Worm (Caenorhabditis elegans) whole organism, L4 larva: ENCODE results near the gene bli-6.

Experiments
- F10B5.3 ChIP-seq: sonication (generic microtip); optimal IDR thresholded peaks from 2 replicates; lab custom pipeline; 2016; ENCODE audit warnings: mild to moderate bottlenecking, missing genetic modification characterization, missing compliant biosample characterization
- T20F7.1 ChIP-seq: fragments of 200-800 bp; sonication (Bioruptor generic); optimal IDR thresholded peaks from 2 replicates; lab custom pipeline; 2018; ENCODE audit warnings: mild to moderate bottlenecking, missing genetic modification characterization, missing compliant biosample characterization
- Y48G9A.11 ChIP-seq: fragments of 200-800 bp; sonication (Bioruptor generic); IDR thresholded peaks from 2 replicates; pipeline ENCODE4 v1.3.6; 2022; ENCODE audit warnings: missing genetic modification reagents, missing genetic modification characterization, missing compliant biosample characterization
- Y5F2A.4 ChIP-seq: fragments of 200-800 bp; sonication (Bioruptor generic); optimal IDR thresholded peaks from 2 replicates; lab custom pipeline; 2018; ENCODE audit warnings: mild to moderate bottlenecking, missing genetic modification characterization, missing compliant biosample characterization
- Y75B8A.6 ChIP-seq: fragments of 200-800 bp; sonication (Bioruptor generic); IDR thresholded peaks from 2 replicates; pipeline ENCODE4 v1.3.6; 2022; ENCODE audit warnings: missing genetic modification reagents, missing genetic modification characterization, missing compliant biosample characterization
- arid-1 ChIP-seq: fragments of 200-800 bp; sonication (Bioruptor generic); conservative IDR thresholded peaks from 2 replicates; pipeline ENCODE4 v1.3.6; 2022; ENCODE audit warnings: missing genetic modification reagents, missing genetic modification characterization, missing compliant biosample characterization
- ceh-20 ChIP-seq: fragments of 200-800 bp; sonication (Bioruptor generic); IDR thresholded peaks from 2 replicates; pipeline ENCODE4 v1.3.6; 2022; ENCODE audit warnings: missing genetic modification reagents, missing genetic modification characterization, missing compliant biosample characterization
- ceh-28 ChIP-seq: fragments of 150-350 bp; optimal IDR thresholded peaks from 2 replicates; lab custom pipeline; 2014; ENCODE audit warnings: missing biosample characterization, missing genetic modification reagents, missing genetic modification characterization
- ceh-44 ChIP-seq: fragments of 200-800 bp; sonication (Bioruptor generic); IDR thresholded peaks from 2 replicates; pipeline ENCODE4 v1.3.6; 2022; ENCODE audit warnings: missing genetic modification reagents, missing genetic modification characterization, missing compliant biosample characterization
- ceh-82 ChIP-seq: sonication (generic microtip); optimal IDR thresholded peaks from 2 replicates; lab custom pipeline; 2017; ENCODE audit warnings: missing biosample characterization, missing genetic modification characterization
- daf-12 ChIP-seq: fragments of 150-350 bp; optimal IDR thresholded peaks from 2 replicates; lab custom pipeline; 2014; ENCODE audit warnings: missing biosample characterization, missing genetic modification reagents, missing genetic modification characterization
- daf-16 ChIP-seq, 3 experiments: sonication (generic microtip); optimal IDR thresholded peaks; 2 replicates each; lab custom pipeline; 2016 to 2017; ENCODE audit warnings: missing genetic modification characterization in 3 of 3, missing genetic modification reagents in 3 of 3, mild to moderate bottlenecking in 2 of 3, missing compliant biosample characterization in 2 of 3, missing biosample characterization in 1 of 3, moderate library complexity in 1 of 3
- daf-19 ChIP-seq: fragments of 200-800 bp; sonication (Bioruptor generic); conservative IDR thresholded peaks from 2 replicates; pipeline ENCODE4 v1.3.6; 2022; ENCODE audit warnings: missing genetic modification characterization, missing compliant biosample characterization
- dmd-6 ChIP-seq: fragments of 200-800 bp; sonication (Bioruptor generic); IDR thresholded peaks from 2 replicates; pipeline ENCODE4 v1.3.6; 2022; ENCODE audit warnings: missing genetic modification reagents, missing genetic modification characterization, missing compliant biosample characterization
- dmd-9 ChIP-seq: fragments of 200-800 bp; sonication (Bioruptor generic); IDR thresholded peaks from 2 replicates; pipeline ENCODE4 v1.3.6; 2022; ENCODE audit warnings: missing genetic modification reagents, missing genetic modification characterization, missing compliant biosample characterization
- egl-43 ChIP-seq: fragments of 200-800 bp; sonication (Bioruptor generic); IDR thresholded peaks from 2 replicates; pipeline ENCODE4 v1.3.6; 2022; ENCODE audit warnings: missing genetic modification reagents, missing genetic modification characterization, missing compliant biosample characterization
- fkh-10 ChIP-seq: fragments of 150-350 bp; optimal IDR thresholded peaks from 2 replicates; lab custom pipeline; 2014; ENCODE audit warnings: missing biosample characterization, missing genetic modification reagents, missing genetic modification characterization
- hif-1 ChIP-seq, 2 experiments: sonication (generic microtip); optimal IDR thresholded peaks; 2 replicates each; lab custom pipeline; 2016 to 2017; ENCODE audit warnings: missing compliant biosample characterization in 2 of 2, missing genetic modification characterization in 2 of 2, missing genetic modification reagents in 2 of 2, missing genotype in 2 of 2, mild to moderate bottlenecking in 1 of 2
- lin-13 ChIP-seq: fragments of 150-350 bp; optimal IDR thresholded peaks from 2 replicates; lab custom pipeline; 2014; ENCODE audit warnings: missing biosample characterization, missing genetic modification reagents, missing genetic modification characterization
- lir-3 ChIP-seq: sonication (generic microtip); optimal IDR thresholded peaks from 2 replicates; lab custom pipeline; 2016; ENCODE audit warnings: mild to moderate bottlenecking, missing genetic modification characterization, missing compliant biosample characterization
- lsy-2 ChIP-seq, 2 experiments: fragments of 150-350 bp in 1 of 2; sonication (generic microtip) in 1 of 2; optimal IDR thresholded peaks; 2 replicates each; lab custom pipeline; 2014 to 2017; ENCODE audit warnings: missing biosample characterization in 2 of 2, missing genetic modification characterization in 2 of 2
- madf-5 ChIP-seq, 2 experiments: fragments of 200-800 bp; sonication (Bioruptor generic); IDR thresholded peaks; 2 replicates each; pipeline ENCODE4 v1.3.6; 2022; ENCODE audit warnings: missing compliant biosample characterization in 2 of 2, missing genetic modification characterization in 2 of 2
- madf-9 ChIP-seq: fragments of 200-800 bp; sonication (Bioruptor generic); conservative IDR thresholded peaks from 2 replicates; pipeline ENCODE4 v1.3.6; 2022; ENCODE audit warnings: missing genetic modification reagents, missing genetic modification characterization, missing compliant biosample characterization
- mdl-1 ChIP-seq, 2 experiments: fragments of 150-350 bp in 1 of 2; sonication (generic microtip) in 1 of 2; optimal IDR thresholded peaks; 2 replicates each; lab custom pipeline; 2014 to 2017; ENCODE audit warnings: missing biosample characterization in 2 of 2, missing genetic modification characterization in 2 of 2
- mdt-29 ChIP-seq: fragments of 200-800 bp; sonication (Bioruptor generic); IDR thresholded peaks from 2 replicates; pipeline ENCODE4 v1.3.6; 2022; ENCODE audit warnings: missing genetic modification reagents, missing genetic modification characterization, missing compliant biosample characterization
- mes-2 ChIP-seq: sonication (generic microtip); optimal IDR thresholded peaks from 2 replicates; lab custom pipeline; 2016; ENCODE audit warnings: missing genotype, mild to moderate bottlenecking, missing genetic modification characterization, missing compliant biosample characterization; ENCODE audit not compliant: poor library complexity, severe bottlenecking
- mxl-3 ChIP-seq: fragments of 200-800 bp; sonication (Bioruptor generic); optimal IDR thresholded peaks from 2 replicates; lab custom pipeline; 2018; ENCODE audit warnings: mild to moderate bottlenecking, missing genetic modification characterization, missing compliant biosample characterization
- nhr-11 ChIP-seq: fragments of 150-350 bp; optimal IDR thresholded peaks from 2 replicates; lab custom pipeline; 2014; ENCODE audit warnings: missing biosample characterization, missing genetic modification characterization
- nhr-25 ChIP-seq: sonication (generic microtip); optimal IDR thresholded peaks from 2 replicates; lab custom pipeline; 2017; ENCODE audit warnings: missing genetic modification characterization, mild to moderate bottlenecking, missing compliant biosample characterization, antibody characterized with exemption, moderate library complexity, borderline replicate concordance; ENCODE audit not compliant: insufficient read depth
- nhr-28 ChIP-seq: fragments of 150-350 bp; optimal IDR thresholded peaks from 2 replicates; lab custom pipeline; 2014; ENCODE audit warnings: missing biosample characterization, missing genetic modification characterization
- nhr-42 ChIP-seq: fragments of 200-800 bp; sonication (Bioruptor generic); IDR thresholded peaks from 2 replicates; pipeline ENCODE4 v1.3.6; 2022; ENCODE audit warnings: missing genetic modification characterization, missing compliant biosample characterization
- nhr-6 ChIP-seq: fragments of 150-350 bp; optimal IDR thresholded peaks from 2 replicates; lab custom pipeline; 2014; ENCODE audit warnings: missing biosample characterization, missing genetic modification characterization
- nhr-76 ChIP-seq: fragments of 150-350 bp; optimal IDR thresholded peaks from 2 replicates; lab custom pipeline; 2014; ENCODE audit warnings: missing biosample characterization, missing genetic modification characterization
- nhr-77 ChIP-seq: fragments of 150-350 bp; optimal IDR thresholded peaks from 2 replicates; lab custom pipeline; 2014; ENCODE audit warnings: missing biosample characterization, missing genetic modification characterization
- pha-4 ChIP-seq, 2 experiments: fragments of 150-350 bp in 1 of 2; fragments of 200-800 bp in 1 of 2; sonication (Bioruptor generic) in 1 of 2; IDR thresholded peaks in 1 of 2; optimal IDR thresholded peaks in 1 of 2; 2 replicates each; pipeline versions ENCODE4 v1.3.6 to Lab custom; 2014 to 2022; ENCODE audit warnings: missing genetic modification characterization in 2 of 2, missing genetic modification reagents in 2 of 2, missing biosample characterization in 1 of 2, missing compliant biosample characterization in 1 of 2
- php-3 ChIP-seq: fragments of 200-800 bp; sonication (Bioruptor generic); IDR thresholded peaks from 2 replicates; pipeline ENCODE4 v1.3.6; 2022; ENCODE audit warnings: missing genetic modification reagents, missing genetic modification characterization, missing compliant biosample characterization
- pqm-1 ChIP-seq: sonication (generic microtip); optimal IDR thresholded peaks from 2 replicates; lab custom pipeline; 2017; ENCODE audit warnings: missing biosample characterization, missing genetic modification characterization
- rbr-2 ChIP-seq: sonication (generic microtip); optimal IDR thresholded peaks from 2 replicates; lab custom pipeline; 2016; ENCODE audit warnings: missing genotype, missing genetic modification characterization, missing compliant biosample characterization
- sdz-12 ChIP-seq: fragments of 200-800 bp; sonication (Bioruptor generic); optimal IDR thresholded peaks from 2 replicates; lab custom pipeline; 2018; ENCODE audit warnings: mild to moderate bottlenecking, missing genetic modification characterization, missing compliant biosample characterization
- snpc-1.2 ChIP-seq: fragments of 200-800 bp; sonication (Bioruptor generic); IDR thresholded peaks from 2 replicates; pipeline ENCODE4 v1.3.6; 2022; ENCODE audit warnings: missing genetic modification reagents, missing genetic modification characterization, missing compliant biosample characterization
- unc-39 ChIP-seq: sonication (generic microtip); optimal IDR thresholded peaks from 2 replicates; lab custom pipeline; 2017; ENCODE audit warnings: missing biosample characterization, missing genetic modification characterization
- vab-7 ChIP-seq: fragments of 200-800 bp; sonication (Bioruptor generic); IDR thresholded peaks from 2 replicates; pipeline ENCODE4 v1.3.6; 2022; ENCODE audit warnings: missing genetic modification reagents, missing genetic modification characterization, missing compliant biosample characterization
- zag-1 ChIP-seq: fragments of 150-350 bp; optimal IDR thresholded peaks from 2 replicates; lab custom pipeline; 2014; ENCODE audit warnings: missing biosample characterization, missing genetic modification characterization
- zip-2 ChIP-seq: fragments of 150-350 bp; optimal IDR thresholded peaks from 2 replicates; lab custom pipeline; 2014; ENCODE audit warnings: missing biosample characterization, missing genetic modification characterization
- ztf-11 ChIP-seq: fragments of 150-350 bp; optimal IDR thresholded peaks from 2 replicates; lab custom pipeline; 2014; ENCODE audit warnings: missing biosample characterization, missing genetic modification characterization

Gene bli-6

ce11 chrIV:6336748-6337147, 40.1 kb upstream of the bli-6 start (continued):
- TF ChIP-seq pha-4 (GFP tag; IDR thresholded peaks at IDR 0.05; lab: Robert Waterston, UW), result peak; percentile 77; the same call in 1 of the 2 replicates
- TF ChIP-seq pha-4 (tag; optimal IDR thresholded peaks at IDR 0.05; lab: Kevin White, UChicago), result no peak
- TF ChIP-seq daf-12 (tag; lab: Kevin White, UChicago), result no peak
- TF ChIP-seq hif-1 (tag; optimal IDR thresholded peaks at IDR 0.05; lab: Kevin White, UChicago), result peak; percentile 81 to 95
- peak; percentile 75 for TF ChIP-seq rbr-2 (tag; lab: Kevin White, UChicago)
- TF ChIP-seq nhr-77 (tag; lab: Kevin White, UChicago), result no peak
- TF ChIP-seq nhr-11, result peak; percentile 84
- TF ChIP-seq php-3 (GFP tag; lab: Robert Waterston, UW), result peak; percentile 90
- 0 out of 2 replicates have a peak, but pooled peaks have one; percentile 38 for TF ChIP-seq snpc-1.2 (GFP tag; lab: Robert Waterston, UW)
- TF ChIP-seq ceh-20 (GFP tag; lab: Robert Waterston, UW), result peak; percentile 97
- peak; percentile 99 for TF ChIP-seq mxl-3 (GFP tag; lab: Kevin White, UChicago)
- no peak for TF ChIP-seq sdz-12 (GFP tag; lab: Kevin White, UChicago)
- peak; percentile 84 for TF ChIP-seq nhr-6 (tag; lab: Kevin White, UChicago)
- TF ChIP-seq madf-9 (GFP tag; lab: Robert Waterston, UW), result 0 out of 2 replicates have a peak, but pooled peaks have one; percentile 44
- TF ChIP-seq ztf-11 (tag; lab: Kevin White, UChicago), result no peak
- TF ChIP-seq dmd-6 (GFP tag; lab: Robert Waterston, UW), result peak; percentile 99
- TF ChIP-seq pqm-1, result peak; percentile 67
- TF ChIP-seq nhr-76, result no peak
- peak; percentile 78 to 95 for TF ChIP-seq lsy-2 (tag; optimal IDR thresholded peaks at IDR 0.05; lab: Kevin White, UChicago)
- peak; percentile 95 for TF ChIP-seq mdt-29 (GFP tag; lab: Robert Waterston, UW)
- TF ChIP-seq nhr-28, result peak; percentile 89
- no peak; the same call in 1 of the 2 replicates for TF ChIP-seq daf-19 (GFP tag; lab: Robert Waterston, UW)
- peak; percentile 79 for TF ChIP-seq mes-2 (tag; lab: Kevin White, UChicago)
- peak; percentile 90 for TF ChIP-seq lin-13 (GFP tag; lab: Kevin White, UChicago)
- no peak for TF ChIP-seq zag-1 (tag; lab: Kevin White, UChicago)
- TF ChIP-seq nhr-25 (tag; lab: Kevin White, UChicago), result peak; percentile 84
- TF ChIP-seq F10B5.3 (tag; lab: Kevin White, UChicago), result no peak
- no peak for TF ChIP-seq lir-3 (tag; lab: Kevin White, UChicago)
- TF ChIP-seq ceh-44, result no peak
- TF ChIP-seq Y5F2A.4 (GFP tag; lab: Kevin White, UChicago), result no peak
- peak; percentile 99 for TF ChIP-seq mdl-1 (tag; optimal IDR thresholded peaks at IDR 0.05; lab: Kevin White, UChicago)

ce11 chrIV:6337353-6337752, 39.5 kb upstream of the bli-6 start, which contains the start of gene ipla-6:
Gene ipla-6 (plus strand): TSS chrIV:6337653.
- no peak for TF ChIP-seq ceh-82 (tag; lab: Kevin White, UChicago)
- no peak for TF ChIP-seq ceh-44
- no peak for TF ChIP-seq fkh-10 (GFP tag; lab: Kevin White, UChicago)
- no peak for TF ChIP-seq Y48G9A.11 (GFP tag; lab: Robert Waterston, UW)
- no peak for TF ChIP-seq egl-43
- no peak for TF ChIP-seq zip-2
- no peak for TF ChIP-seq daf-16 (GFP tag; optimal IDR thresholded peaks at IDR 0.05; lab: Kevin White, UChicago)
- TF ChIP-seq daf-16 (tag; optimal IDR thresholded peaks at IDR 0.05; lab: Kevin White, UChicago), result no peak
- no peak for TF ChIP-seq madf-9 (GFP tag; lab: Robert Waterston, UW)
- TF ChIP-seq dmd-9 (GFP tag; lab: Robert Waterston, UW), result no peak
- no peak for TF ChIP-seq arid-1
- TF ChIP-seq ceh-28 (tag; lab: Kevin White, UChicago), result no peak
- no peak for TF ChIP-seq mxl-3 (GFP tag; lab: Kevin White, UChicago)
- no peak for TF ChIP-seq vab-7 (GFP tag; lab: Robert Waterston, UW)
- no peak for TF ChIP-seq nhr-42 (GFP tag; lab: Robert Waterston, UW)
- no peak for TF ChIP-seq madf-5 (GFP tag; IDR thresholded peaks at IDR 0.05; lab: Robert Waterston, UW)
- no peak for TF ChIP-seq T20F7.1 (GFP tag; lab: Kevin White, UChicago)
- no peak for TF ChIP-seq unc-39 (tag; lab: Kevin White, UChicago)
- no peak for TF ChIP-seq Y75B8A.6 (GFP tag; lab: Robert Waterston, UW)
